Worm (Caenorhabditis elegans) whole organism, early embryonic: Measurements from ENCODE around the gene fbxa-72.

ENCODE experiments used
- aly-1 ChIP-seq: sonication (generic microtip); optimal IDR thresholded peaks from 2 replicates; lab custom pipeline; 2016; ENCODE audit warnings: missing genetic modification characterization, missing compliant biosample characterization
- ama-1 ChIP-seq: fragments of 150-350 bp; optimal IDR thresholded peaks from 2 replicates; lab custom pipeline; 2014
- ets-7 ChIP-seq: sonication (generic microtip); optimal IDR thresholded peaks from 2 replicates; lab custom pipeline; 2016; ENCODE audit warnings: missing genotype, missing genetic modification characterization, missing compliant biosample characterization
- flt-1 ChIP-seq: fragments of 200-800 bp; sonication (Bioruptor generic); IDR thresholded peaks from 2 replicates; pipeline ENCODE4 v1.3.6; 2022; ENCODE audit warnings: missing genetic modification characterization, missing compliant biosample characterization
- sea-1 ChIP-seq: fragments of 200-800 bp; sonication (Bioruptor generic); conservative IDR thresholded peaks from 2 replicates; pipeline ENCODE4 v1.3.6; 2022; ENCODE audit warnings: missing genetic modification characterization, missing compliant biosample characterization

DNA sequence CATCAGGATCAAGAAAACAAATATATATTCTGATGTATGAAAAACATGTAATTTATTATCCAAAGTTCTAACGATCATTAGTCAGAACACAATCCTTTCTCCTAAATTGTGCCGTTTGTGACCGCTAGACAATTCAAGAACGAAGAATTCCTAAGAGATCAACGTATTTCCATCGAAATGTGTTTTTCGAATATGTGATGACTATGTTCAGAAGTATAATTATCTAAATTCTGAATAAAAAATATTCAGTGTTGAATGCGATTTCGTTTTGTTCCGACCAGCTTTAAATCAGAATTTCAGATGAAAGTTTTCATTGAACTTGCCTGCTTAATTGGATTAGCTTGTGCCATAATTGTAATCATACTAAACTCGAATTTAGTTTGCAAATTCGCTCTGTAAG lies 25.7 kb upstream of the fbxa-72 start, which contains the start of gene srbc-37:
- TF ChIP-seq sea-1 (no peak), flt-1 (GFP tag; lab: Robert Waterston, UW) (no peak), ets-7 (tag; lab: Kevin White, UChicago) (no peak), ama-1 (no peak), aly-1 (tag; lab: Kevin White, UChicago) (no peak)
